ENCODE assay signal across 4 worm cellular contexts in genomic region chrIII:6341878-6342453, ce11.
TF ChIP-seq lines count a peak whose summit lies in the region.

Gene rpn-13, minus strand, starts transcription at chrIII:6341928.

TF ChIP-seq in whole organism, L1 larva, 84 proteins besides CTCF, POLR2A, EP300 and RAD21 (continued from another document and continues in another):
- TF ChIP-seq egl-27 (tag; optimal IDR thresholded peaks at IDR 0.05; lab: Kevin White, UChicago) = no peak
- TF ChIP-seq lin-39 (tag; optimal IDR thresholded peaks at IDR 0.05; lab: Kevin White, UChicago) = no peak
- TF ChIP-seq snu-23 (GFP tag; optimal IDR thresholded peaks at IDR 0.05; lab: Kevin White, UChicago) = peak; percentile 63
- TF ChIP-seq nhr-77 (tag; optimal IDR thresholded peaks at IDR 0.05; lab: Kevin White, UChicago) = no peak
- peak; percentile 84 for TF ChIP-seq unc-130 (tag; optimal IDR thresholded peaks at IDR 0.05; lab: Kevin White, UChicago)
- peak; percentile 1 for TF ChIP-seq snpc-4 (tag; optimal IDR thresholded peaks at IDR 0.05; lab: Kevin White, UChicago)
- no peak for TF ChIP-seq C34B4.2 (tag; optimal IDR thresholded peaks at IDR 0.05; lab: Kevin White, UChicago)
- TF ChIP-seq rnt-1 (tag; optimal IDR thresholded peaks at IDR 0.05; lab: Kevin White, UChicago) = peak; percentile 35
- peak; percentile 58 to 62 for TF ChIP-seq efl-1 (optimal IDR thresholded peaks at IDR 0.05; lab: Kevin White, UChicago)
- peak in 1 of 2 experiments; percentile 64 for TF ChIP-seq efl-1 (GFP tag; optimal IDR thresholded peaks at IDR 0.05 in 1 of 2; lab: Kevin White, UChicago)
- TF ChIP-seq tbx-2 (tag; optimal IDR thresholded peaks at IDR 0.05; lab: Kevin White, UChicago) = peak; percentile 23
- TF ChIP-seq efl-3 (GFP tag; optimal IDR thresholded peaks at IDR 0.05; lab: Kevin White, UChicago) = no peak
- TF ChIP-seq blmp-1 (tag; optimal IDR thresholded peaks at IDR 0.05; lab: Kevin White, UChicago) = peak; percentile 35
- TF ChIP-seq xbp-1 (tag; optimal IDR thresholded peaks at IDR 0.05; lab: Kevin White, UChicago) = peak; percentile 41
- no peak for TF ChIP-seq fkh-10 (GFP tag; optimal IDR thresholded peaks at IDR 0.05; lab: Kevin White, UChicago)
- peak; percentile 28 for TF ChIP-seq lin-13 (GFP tag; optimal IDR thresholded peaks at IDR 0.05; lab: Kevin White, UChicago)
- TF ChIP-seq vab-15 (tag; optimal IDR thresholded peaks at IDR 0.05; lab: Kevin White, UChicago) = no peak
- no peak for TF ChIP-seq tlp-1 (tag; optimal IDR thresholded peaks at IDR 0.05; lab: Kevin White, UChicago)
- TF ChIP-seq mdl-1 (tag; optimal IDR thresholded peaks at IDR 0.05; lab: Kevin White, UChicago) = peak in 1 of 2 experiments; percentile 65
- TF ChIP-seq pax-3 (tag; optimal IDR thresholded peaks at IDR 0.05; lab: Kevin White, UChicago) = no peak
- peak; percentile 6 for TF ChIP-seq jun-1 (tag; optimal IDR thresholded peaks at IDR 0.05; lab: Kevin White, UChicago)
- no peak for TF ChIP-seq C04F5.9 (tag; optimal IDR thresholded peaks at IDR 0.05; lab: Kevin White, UChicago)
- peak; percentile 94 to 98 for TF ChIP-seq lsy-2 (tag; optimal IDR thresholded peaks at IDR 0.05; lab: Kevin White, UChicago)
- peak in 2 of 3 experiments; percentile 52 to 56 for TF ChIP-seq ceh-82 (tag; optimal IDR thresholded peaks at IDR 0.05; lab: Kevin White, UChicago)
- TF ChIP-seq nhr-237 (tag; optimal IDR thresholded peaks at IDR 0.05; lab: Kevin White, UChicago) = no peak
- no peak for TF ChIP-seq zip-4 (GFP tag; optimal IDR thresholded peaks at IDR 0.05; lab: Kevin White, UChicago)
- TF ChIP-seq C16A3.4 (tag; optimal IDR thresholded peaks at IDR 0.05; lab: Kevin White, UChicago) = peak; percentile 52
- peak; percentile 54 for TF ChIP-seq nhr-47 (tag; optimal IDR thresholded peaks at IDR 0.05; lab: Kevin White, UChicago)
- peak; percentile 32 for TF ChIP-seq nhr-20 (tag; optimal IDR thresholded peaks at IDR 0.05; lab: Kevin White, UChicago)
- no peak for TF ChIP-seq nhr-90 (tag; optimal IDR thresholded peaks at IDR 0.05; lab: Kevin White, UChicago; ENCODE audit: poor library complexity)
- TF ChIP-seq ces-1 (GFP tag; optimal IDR thresholded peaks at IDR 0.05; lab: Kevin White, UChicago) = no peak
- no peak for TF ChIP-seq unc-30 (tag; optimal IDR thresholded peaks at IDR 0.05; lab: Kevin White, UChicago)
- no peak for TF ChIP-seq unc-62 (GFP tag; optimal IDR thresholded peaks at IDR 0.05; lab: Kevin White, UChicago)

TF ChIP-seq in whole organism, L2 larva, 48 proteins besides CTCF, POLR2A, EP300 and RAD21 (continued from another document):
- TF ChIP-seq nhr-10 (tag; optimal IDR thresholded peaks at IDR 0.05; lab: Kevin White, UChicago) (no peak), unc-55 (GFP tag; optimal IDR thresholded peaks at IDR 0.05; lab: Kevin White, UChicago) (peak; percentile 83), nhr-77 (tag; optimal IDR thresholded peaks at IDR 0.05; lab: Kevin White, UChicago) (no peak), alr-1 (tag; optimal IDR thresholded peaks at IDR 0.05; lab: Kevin White, UChicago) (no peak), lsy-2 (tag; optimal IDR thresholded peaks at IDR 0.05; lab: Kevin White, UChicago) (peak; percentile 86 to 98), dmd-4 (tag; optimal IDR thresholded peaks at IDR 0.05; lab: Kevin White, UChicago) (no peak), fos-1 (tag; optimal IDR thresholded peaks at IDR 0.05; lab: Kevin White, UChicago) (peak; percentile 36), egl-27 (tag; optimal IDR thresholded peaks at IDR 0.05; lab: Kevin White, UChicago) (no peak)

TF ChIP-seq in whole organism, L3 larva, 47 proteins besides CTCF, POLR2A, EP300 and RAD21 (continued from another document):
- TF ChIP-seq eor-1 (tag; optimal IDR thresholded peaks at IDR 0.05; lab: Kevin White, UChicago) = no peak
- TF ChIP-seq pqm-1 (tag; optimal IDR thresholded peaks at IDR 0.05; lab: Kevin White, UChicago) = no peak
- peak; percentile 42 for TF ChIP-seq hmg-11 (tag; optimal IDR thresholded peaks at IDR 0.05; lab: Kevin White, UChicago)
- no peak for TF ChIP-seq R02D3.7 (tag; optimal IDR thresholded peaks at IDR 0.05; lab: Kevin White, UChicago)
- TF ChIP-seq jun-1 (tag; optimal IDR thresholded peaks at IDR 0.05; lab: Kevin White, UChicago) = no peak
- peak; percentile 78 for TF ChIP-seq pha-4 (tag; optimal IDR thresholded peaks at IDR 0.05; lab: Kevin White, UChicago)
- TF ChIP-seq lin-39 (tag; optimal IDR thresholded peaks at IDR 0.05; lab: Kevin White, UChicago) = no peak
- peak; percentile 46 for TF ChIP-seq lin-15B (tag; optimal IDR thresholded peaks at IDR 0.05; lab: Kevin White, UChicago)
- peak; percentile 15 for TF ChIP-seq elt-2 (tag; optimal IDR thresholded peaks at IDR 0.05; lab: Kevin White, UChicago)

TF ChIP-seq in whole organism, L4 larva, 104 proteins besides CTCF, POLR2A, EP300 and RAD21 (continued from another document):
- TF ChIP-seq ceh-32 (tag; optimal IDR thresholded peaks at IDR 0.05; lab: Kevin White, UChicago; ENCODE audit: poor library complexity) = no peak
- TF ChIP-seq tag-97 (GFP tag; IDR thresholded peaks at IDR 0.05; lab: Robert Waterston, UW) = no peak
- no peak for TF ChIP-seq lin-39 (tag; optimal IDR thresholded peaks at IDR 0.05; lab: Kevin White, UChicago)
- no peak for TF ChIP-seq zfp-3 (GFP tag; conservative IDR thresholded peaks at IDR 0.05; lab: Robert Waterston, UW)
- no peak for TF ChIP-seq nhr-76 (tag; optimal IDR thresholded peaks at IDR 0.05; lab: Kevin White, UChicago)
- TF ChIP-seq madf-9 (GFP tag; conservative IDR thresholded peaks at IDR 0.05; lab: Robert Waterston, UW) = no peak
- peak; percentile 5 for TF ChIP-seq nhr-28 (tag; optimal IDR thresholded peaks at IDR 0.05; lab: Kevin White, UChicago)
- no peak for TF ChIP-seq ceh-82 (tag; optimal IDR thresholded peaks at IDR 0.05; lab: Kevin White, UChicago)
- no peak for TF ChIP-seq unc-39 (tag; optimal IDR thresholded peaks at IDR 0.05; lab: Kevin White, UChicago)
- no peak for TF ChIP-seq Y48G9A.11 (GFP tag; IDR thresholded peaks at IDR 0.05; lab: Robert Waterston, UW)
- TF ChIP-seq lin-13 (GFP tag; optimal IDR thresholded peaks at IDR 0.05; lab: Kevin White, UChicago) = no peak
- no peak for TF ChIP-seq ces-1 (GFP tag; optimal IDR thresholded peaks at IDR 0.05; lab: Kevin White, UChicago)
- TF ChIP-seq nhr-111 (GFP tag; optimal IDR thresholded peaks at IDR 0.05; lab: Kevin White, UChicago) = no peak
- peak; percentile 53 for TF ChIP-seq dve-1 (tag; optimal IDR thresholded peaks at IDR 0.05; lab: Kevin White, UChicago; ENCODE audit: insufficient read depth)
- no peak for TF ChIP-seq tra-1 (GFP tag; IDR thresholded peaks at IDR 0.05; lab: Robert Waterston, UW)
- TF ChIP-seq hmg-1.1 (GFP tag; IDR thresholded peaks at IDR 0.05; lab: Robert Waterston, UW) = peak; percentile 52
- TF ChIP-seq lim-7 (GFP tag; IDR thresholded peaks at IDR 0.05; lab: Robert Waterston, UW) = no peak
- no peak for TF ChIP-seq gei-8 (GFP tag; optimal IDR thresholded peaks at IDR 0.05; lab: Kevin White, UChicago)
- no peak for TF ChIP-seq F10B5.3 (tag; optimal IDR thresholded peaks at IDR 0.05; lab: Kevin White, UChicago)
- no peak for TF ChIP-seq F44E2.7 (GFP tag; IDR thresholded peaks at IDR 0.05; lab: Robert Waterston, UW)
- no peak for TF ChIP-seq nhr-25 (tag; optimal IDR thresholded peaks at IDR 0.05; lab: Kevin White, UChicago; ENCODE audit: borderline replicate concordance, insufficient read depth)
- no peak for TF ChIP-seq duxl-1 (tag; optimal IDR thresholded peaks at IDR 0.05; lab: Kevin White, UChicago; ENCODE audit: poor library complexity)
- TF ChIP-seq dmd-8 (GFP tag; IDR thresholded peaks at IDR 0.05; lab: Robert Waterston, UW) = no peak
- TF ChIP-seq ZK546.5 (tag; optimal IDR thresholded peaks at IDR 0.05; lab: Kevin White, UChicago) = no peak
- TF ChIP-seq nhr-10 (tag; optimal IDR thresholded peaks at IDR 0.05; lab: Kevin White, UChicago) = no peak
- TF ChIP-seq daf-16 (GFP tag; optimal IDR thresholded peaks at IDR 0.05; lab: Kevin White, UChicago) = no peak
- TF ChIP-seq daf-16 (tag; optimal IDR thresholded peaks at IDR 0.05; lab: Kevin White, UChicago) = peak; percentile 49
- TF ChIP-seq zfp-2 (tag; optimal IDR thresholded peaks at IDR 0.05; lab: Kevin White, UChicago) = no peak
- TF ChIP-seq set-16 (GFP tag; IDR thresholded peaks at IDR 0.05; lab: Robert Waterston, UW) = no peak
- TF ChIP-seq sdz-12 (GFP tag; optimal IDR thresholded peaks at IDR 0.05; lab: Kevin White, UChicago) = no peak
- TF ChIP-seq spr-3 (GFP tag; optimal IDR thresholded peaks at IDR 0.05; lab: Kevin White, UChicago) = no peak
- TF ChIP-seq mdt-29 (GFP tag; IDR thresholded peaks at IDR 0.05; lab: Robert Waterston, UW) = no peak
- no peak for TF ChIP-seq madf-5 (GFP tag; IDR thresholded peaks at IDR 0.05; lab: Robert Waterston, UW)
- TF ChIP-seq attf-4 (tag; optimal IDR thresholded peaks at IDR 0.05; lab: Kevin White, UChicago) = no peak
- TF ChIP-seq saeg-2 (GFP tag; IDR thresholded peaks at IDR 0.05; lab: Robert Waterston, UW) = no peak
- TF ChIP-seq F49E8.2 (tag; optimal IDR thresholded peaks at IDR 0.05; lab: Kevin White, UChicago; ENCODE audit: borderline replicate concordance) = no peak
- no peak for TF ChIP-seq F26F4.8 (GFP tag; conservative IDR thresholded peaks at IDR 0.05; lab: Robert Waterston, UW)
- peak; percentile 54 for TF ChIP-seq nhr-6 (tag; optimal IDR thresholded peaks at IDR 0.05; lab: Kevin White, UChicago)
- no peak for TF ChIP-seq aha-1 (tag; lab: Kevin White, UChicago)
- no peak for TF ChIP-seq dmd-9 (GFP tag; IDR thresholded peaks at IDR 0.05; lab: Robert Waterston, UW)
- TF ChIP-seq mxl-3 (GFP tag; optimal IDR thresholded peaks at IDR 0.05; lab: Kevin White, UChicago) = no peak
- no peak for TF ChIP-seq arid-1 (GFP tag; conservative IDR thresholded peaks at IDR 0.05; lab: Robert Waterston, UW)
- no peak for TF ChIP-seq F37D6.2 (tag; optimal IDR thresholded peaks at IDR 0.05; lab: Kevin White, UChicago)
- no peak for TF ChIP-seq jun-1 (tag; optimal IDR thresholded peaks at IDR 0.05; lab: Kevin White, UChicago)
- TF ChIP-seq unc-130 (GFP tag; optimal IDR thresholded peaks at IDR 0.05; lab: Kevin White, UChicago) = no peak
- TF ChIP-seq ztf-7 (tag; optimal IDR thresholded peaks at IDR 0.05; lab: Kevin White, UChicago) = no peak
- no peak for TF ChIP-seq snpc-1.2 (GFP tag; IDR thresholded peaks at IDR 0.05; lab: Robert Waterston, UW)
- TF ChIP-seq ceh-28 (tag; optimal IDR thresholded peaks at IDR 0.05; lab: Kevin White, UChicago) = no peak
- TF ChIP-seq mdl-1 (tag; optimal IDR thresholded peaks at IDR 0.05; lab: Kevin White, UChicago) = peak; percentile 20 to 78
- TF ChIP-seq lir-3 (tag; optimal IDR thresholded peaks at IDR 0.05; lab: Kevin White, UChicago) = no peak
- TF ChIP-seq ceh-62 (tag; optimal IDR thresholded peaks at IDR 0.05; lab: Kevin White, UChicago) = no peak
- no peak for TF ChIP-seq Y75B8A.6 (GFP tag; IDR thresholded peaks at IDR 0.05; lab: Robert Waterston, UW)
- no peak for TF ChIP-seq egl-43 (GFP tag; IDR thresholded peaks at IDR 0.05; lab: Robert Waterston, UW)
- TF ChIP-seq ctbp-1 (GFP tag; IDR thresholded peaks at IDR 0.05; lab: Robert Waterston, UW) = no peak
- TF ChIP-seq nhr-48 (tag; optimal IDR thresholded peaks at IDR 0.05; lab: Kevin White, UChicago) = no peak
- TF ChIP-seq lin-38 (GFP tag; IDR thresholded peaks at IDR 0.05; lab: Robert Waterston, UW) = no peak
- TF ChIP-seq lin-29 (GFP tag; IDR thresholded peaks at IDR 0.05; lab: Robert Waterston, UW) = no peak
- no peak for TF ChIP-seq zip-11 (GFP tag; IDR thresholded peaks at IDR 0.05; lab: Robert Waterston, UW)
- TF ChIP-seq daf-19 (GFP tag; conservative IDR thresholded peaks at IDR 0.05; lab: Robert Waterston, UW) = no peak
- TF ChIP-seq zip-2 (tag; optimal IDR thresholded peaks at IDR 0.05; lab: Kevin White, UChicago) = no peak
- TF ChIP-seq dpl-1 (GFP tag; optimal IDR thresholded peaks at IDR 0.05; lab: Kevin White, UChicago) = peak; percentile 51
- TF ChIP-seq hlh-11 (tag; optimal IDR thresholded peaks at IDR 0.05; lab: Kevin White, UChicago) = peak; percentile 36
- TF ChIP-seq D1046.2 (GFP tag; IDR thresholded peaks at IDR 0.05; lab: Robert Waterston, UW) = no peak
- TF ChIP-seq aly-2 (tag; optimal IDR thresholded peaks at IDR 0.05; lab: Kevin White, UChicago) = no peak
- no peak for TF ChIP-seq dmd-6 (GFP tag; IDR thresholded peaks at IDR 0.05; lab: Robert Waterston, UW)
- TF ChIP-seq ceh-20 (GFP tag; IDR thresholded peaks at IDR 0.05; lab: Robert Waterston, UW) = no peak
- TF ChIP-seq T20F7.1 (GFP tag; optimal IDR thresholded peaks at IDR 0.05; lab: Kevin White, UChicago) = peak; percentile 59
- peak; percentile 31 for TF ChIP-seq rbr-2 (tag; optimal IDR thresholded peaks at IDR 0.05; lab: Kevin White, UChicago)
- TF ChIP-seq hif-1 (tag; optimal IDR thresholded peaks at IDR 0.05; lab: Kevin White, UChicago) = peak in 1 of 2 experiments; percentile 19
- no peak for TF ChIP-seq spr-1 (tag; optimal IDR thresholded peaks at IDR 0.05; lab: Kevin White, UChicago)
- no peak for TF ChIP-seq php-3 (GFP tag; IDR thresholded peaks at IDR 0.05; lab: Robert Waterston, UW)
- no peak for TF ChIP-seq lin-1 (GFP tag; IDR thresholded peaks at IDR 0.05; lab: Robert Waterston, UW)
- peak; percentile 22 for TF ChIP-seq fkh-10 (GFP tag; optimal IDR thresholded peaks at IDR 0.05; lab: Kevin White, UChicago)
- TF ChIP-seq nhr-237 (tag; optimal IDR thresholded peaks at IDR 0.05; lab: Kevin White, UChicago) = no peak
- TF ChIP-seq lsy-2 (tag; optimal IDR thresholded peaks at IDR 0.05; lab: Kevin White, UChicago) = peak; percentile 75 to 98
- no peak for TF ChIP-seq lin-15B (tag; optimal IDR thresholded peaks at IDR 0.05; lab: Kevin White, UChicago)
- TF ChIP-seq hlh-30 (tag; optimal IDR thresholded peaks at IDR 0.05; lab: Kevin White, UChicago; ENCODE audit: insufficient read depth) = peak; percentile 96
- no peak for TF ChIP-seq nhr-42 (GFP tag; IDR thresholded peaks at IDR 0.05; lab: Robert Waterston, UW)
- no peak for TF ChIP-seq egl-27 (tag; optimal IDR thresholded peaks at IDR 0.05; lab: Kevin White, UChicago)
- TF ChIP-seq nhr-77 (tag; optimal IDR thresholded peaks at IDR 0.05; lab: Kevin White, UChicago) = peak; percentile 23
- no peak for TF ChIP-seq pha-4 (GFP tag; IDR thresholded peaks at IDR 0.05; lab: Robert Waterston, UW)
- TF ChIP-seq pha-4 (tag; optimal IDR thresholded peaks at IDR 0.05; lab: Kevin White, UChicago) = no peak
- TF ChIP-seq nhr-41 (GFP tag; IDR thresholded peaks at IDR 0.05; lab: Robert Waterston, UW) = no peak
- TF ChIP-seq mep-1 (tag; optimal IDR thresholded peaks at IDR 0.05; lab: Kevin White, UChicago) = peak; percentile 56
- TF ChIP-seq ztf-11 (tag; optimal IDR thresholded peaks at IDR 0.05; lab: Kevin White, UChicago) = no peak
- no peak for TF ChIP-seq ceh-44 (GFP tag; IDR thresholded peaks at IDR 0.05; lab: Robert Waterston, UW)
- no peak for TF ChIP-seq skn-1 (tag; optimal IDR thresholded peaks at IDR 0.05; lab: Kevin White, UChicago)
- TF ChIP-seq daf-8 (GFP tag; IDR thresholded peaks at IDR 0.05; lab: Robert Waterston, UW) = no peak
- TF ChIP-seq mes-2 (tag; optimal IDR thresholded peaks at IDR 0.05; lab: Kevin White, UChicago; ENCODE audit: poor library complexity, severe bottlenecking) = peak; percentile 76
- TF ChIP-seq daf-12 (tag; optimal IDR thresholded peaks at IDR 0.05; lab: Kevin White, UChicago) = no peak
- TF ChIP-seq Y5F2A.4 (GFP tag; optimal IDR thresholded peaks at IDR 0.05; lab: Kevin White, UChicago) = no peak
- no peak for TF ChIP-seq ama-1 (optimal IDR thresholded peaks at IDR 0.05; lab: Kevin White, UChicago)
- no peak for TF ChIP-seq Y105C5A.15 (GFP tag; IDR thresholded peaks at IDR 0.05; lab: Robert Waterston, UW)
- TF ChIP-seq nhr-11 (tag; optimal IDR thresholded peaks at IDR 0.05; lab: Kevin White, UChicago) = no peak
- no peak for TF ChIP-seq nhr-102 (tag; optimal IDR thresholded peaks at IDR 0.05; lab: Kevin White, UChicago)
